Fruit fly (Drosophila melanogaster): ENCODE results near the gene Dnaaf5.
A peak's percentile ranks its signal among the peaks of the same experiment; 100 is the strongest.

The Dnaaf5 gene

dm6 chr3R:14308801-14309217 is 52.8 kb downstream of the Dnaaf5 start, which contains the start of gene Polr2I (continued):
- TF ChIP-seq mirr (GFP tag; optimal IDR thresholded peaks at IDR 0.05) = no peak
- no peak for TF ChIP-seq vnd (GFP tag; IDR thresholded peaks at IDR 0.05; ENCODE audit: partially characterized antibody)
- TF ChIP-seq CG3995 (GFP tag; optimal IDR thresholded peaks at IDR 0.05) = peak; percentile 29
- TF ChIP-seq CG32767 (GFP tag; IDR thresholded peaks at IDR 0.05) = no peak
- TF ChIP-seq Xbp1 (GFP tag; optimal IDR thresholded peaks at IDR 0.05) = peak; percentile 53
- no peak for TF ChIP-seq E2f2 (GFP tag; IDR thresholded peaks at IDR 0.05)
- TF ChIP-seq Max (GFP tag; optimal IDR thresholded peaks at IDR 0.05) = peak; percentile 11
- no peak for TF ChIP-seq CG31224 (GFP tag; IDR thresholded peaks at IDR 0.05)
- no peak for TF ChIP-seq Fer1 (GFP tag; optimal IDR thresholded peaks at IDR 0.05)
- TF ChIP-seq Camta (GFP tag; optimal IDR thresholded peaks at IDR 0.05) = no peak
- no peak for TF ChIP-seq CG10543 (GFP tag; optimal IDR thresholded peaks at IDR 0.05)
- no peak for TF ChIP-seq Gug (GFP tag; IDR thresholded peaks at IDR 0.05)
- peak; percentile 88 for TF ChIP-seq CG10959 (GFP tag; IDR thresholded peaks at IDR 0.05)
- no peak for TF ChIP-seq CG15601 (tag; optimal IDR thresholded peaks at IDR 0.05)
- no peak for TF ChIP-seq hbn (GFP tag; IDR thresholded peaks at IDR 0.05; ENCODE audit: partially characterized antibody)
- no peak for TF ChIP-seq CG11696 (GFP tag; IDR thresholded peaks at IDR 0.05)
- no peak for TF ChIP-seq caup (GFP tag; optimal IDR thresholded peaks at IDR 0.05; ENCODE audit: severe bottlenecking)
- TF ChIP-seq org-1 (GFP tag; optimal IDR thresholded peaks at IDR 0.05) = no peak
- TF ChIP-seq Mad (GFP tag; optimal IDR thresholded peaks at IDR 0.05) = peak; percentile 12
- no peak for TF ChIP-seq CG1603 (tag; optimal IDR thresholded peaks at IDR 0.05)
- TF ChIP-seq C15 (GFP tag; IDR thresholded peaks at IDR 0.05) = no peak
- TF ChIP-seq ab (GFP tag; optimal IDR thresholded peaks at IDR 0.05) = no peak
- TF ChIP-seq Lhr (GFP tag; optimal IDR thresholded peaks at IDR 0.05) = peak; percentile 6
- TF ChIP-seq fru (optimal IDR thresholded peaks at IDR 0.05) = no peak
- no peak for TF ChIP-seq bowl (GFP tag; IDR thresholded peaks at IDR 0.05)
- no peak for TF ChIP-seq nerfin-1 (tag; optimal IDR thresholded peaks at IDR 0.05)
- TF ChIP-seq Lpt (GFP tag; optimal IDR thresholded peaks at IDR 0.05) = no peak
- peak; percentile 50 for TF ChIP-seq bcd (GFP tag; optimal IDR thresholded peaks at IDR 0.05)
- TF ChIP-seq fd102C (GFP tag; optimal IDR thresholded peaks at IDR 0.05) = no peak
- no peak for TF ChIP-seq CG14860 (GFP tag; IDR thresholded peaks at IDR 0.05; ENCODE audit: partially characterized antibody)
- TF ChIP-seq CG9797 (GFP tag; optimal IDR thresholded peaks at IDR 0.05) = peak; percentile 34
- TF ChIP-seq CG5245 (GFP tag; optimal IDR thresholded peaks at IDR 0.05) = no peak
- no peak for TF ChIP-seq CG7928 (GFP tag; optimal IDR thresholded peaks at IDR 0.05)
- no peak for TF ChIP-seq ERR (GFP tag; optimal IDR thresholded peaks at IDR 0.05)
- no peak for TF ChIP-seq CG10274 (GFP tag; optimal IDR thresholded peaks at IDR 0.05)
- peak; percentile 76 for TF ChIP-seq phol (tag; optimal IDR thresholded peaks at IDR 0.05)
- no peak for TF ChIP-seq CG1024 (GFP tag; IDR thresholded peaks at IDR 0.05)
- peak; percentile 40 for TF ChIP-seq CG10209 (GFP tag; optimal IDR thresholded peaks at IDR 0.05)
- no peak for TF ChIP-seq Optix (GFP tag; IDR thresholded peaks at IDR 0.05)
- TF ChIP-seq CG4282 (GFP tag; optimal IDR thresholded peaks at IDR 0.05) = no peak
- TF ChIP-seq maf-S (GFP tag; optimal IDR thresholded peaks at IDR 0.05) = no peak
- TF ChIP-seq CG10565 (GFP tag; optimal IDR thresholded peaks at IDR 0.05) = no peak
- TF ChIP-seq CG11560 (tag; IDR thresholded peaks at IDR 0.05) = no peak
- TF ChIP-seq CG15514 (GFP tag; optimal IDR thresholded peaks at IDR 0.05) = no peak
- TF ChIP-seq Adf1 (GFP tag; IDR thresholded peaks at IDR 0.05) = no peak; the same call in 1 of the 2 replicates
- TF ChIP-seq CG6791 (GFP tag; IDR thresholded peaks at IDR 0.05; ENCODE audit: partially characterized antibody) = no peak
- TF ChIP-seq HLH4C (GFP tag; IDR thresholded peaks at IDR 0.05; ENCODE audit: partially characterized antibody) = no peak
- no peak for TF ChIP-seq insv (GFP tag; optimal IDR thresholded peaks at IDR 0.05)
- no peak for TF ChIP-seq sr (GFP tag; IDR thresholded peaks at IDR 0.05)
- TF ChIP-seq CG12659 (GFP tag; optimal IDR thresholded peaks at IDR 0.05) = peak; percentile 33
- TF ChIP-seq esg (GFP tag; conservative IDR thresholded peaks at IDR 0.05) = 0 out of 2 replicates have a peak, but pooled peaks have one; percentile 6
- TF ChIP-seq CG8765 (GFP tag; IDR thresholded peaks at IDR 0.05) = no peak
